Fruit fly (Drosophila melanogaster) whole organism, embryonic: Measurements from ENCODE around the gene CG45066.

Experiments used
- Adf1 ChIP-seq: fragments of 200-800 bp; sonication (Bioruptor generic); IDR thresholded peaks from 2 replicates; pipeline ENCODE4 v1.3.6; 2022; ENCODE audit warnings: missing biosample characterization, missing genetic modification characterization
- Aef1 ChIP-seq: fragments of 200-800 bp; sonication (Bioruptor generic); IDR thresholded peaks from 3 replicates; pipeline ENCODE4 v1.3.6; 2022; ENCODE audit warnings: missing biosample characterization, missing genetic modification characterization
- Atf3 ChIP-seq: fragments of 200-800 bp; sonication (Bioruptor generic); optimal IDR thresholded peaks from 3 replicates; lab custom pipeline; 2016; ENCODE audit warnings: missing biosample characterization, missing genetic modification characterization
- CG10147 ChIP-seq: fragments of 200-800 bp; sonication (Bioruptor generic); optimal IDR thresholded peaks from 2 replicates; lab custom pipeline; 2019; ENCODE audit warnings: missing biosample characterization, mild to moderate bottlenecking, missing genetic modification characterization, moderate library complexity
- CG10565 ChIP-seq: fragments of 200-800 bp; sonication (Bioruptor generic); optimal IDR thresholded peaks from 3 replicates; lab custom pipeline; 2016; ENCODE audit warnings: missing biosample characterization, mild to moderate bottlenecking, missing genetic modification characterization
- CG11723 ChIP-seq: fragments of 200-800 bp; sonication (Bioruptor generic); optimal IDR thresholded peaks from 2 replicates; lab custom pipeline; 2017; ENCODE audit warnings: missing biosample characterization, mild to moderate bottlenecking, missing genetic modification characterization
- CG14014 ChIP-seq: fragments of 200-800 bp; sonication (Bioruptor generic); IDR thresholded peaks from 2 replicates; pipeline ENCODE4 v1.3.6; 2022; ENCODE audit warnings: missing biosample characterization, missing genetic modification characterization
- CG1647 ChIP-seq: fragments of 200-800 bp; sonication (Bioruptor generic); optimal IDR thresholded peaks from 3 replicates; lab custom pipeline; 2016; ENCODE audit warnings: missing biosample characterization, missing genetic modification characterization
- CG1792 ChIP-seq: fragments of 200-800 bp; sonication (Bioruptor generic); optimal IDR thresholded peaks from 2 replicates; lab custom pipeline; 2016; ENCODE audit warnings: missing biosample characterization, missing genetic modification characterization
- CG18619 ChIP-seq: fragments of 200-800 bp; sonication (Bioruptor generic); optimal IDR thresholded peaks from 3 replicates; lab custom pipeline; 2017; ENCODE audit warnings: missing biosample characterization, mild to moderate bottlenecking, missing genetic modification characterization
- CG31365 ChIP-seq: fragments of 200-800 bp; sonication (Bioruptor generic); optimal IDR thresholded peaks from 2 replicates; lab custom pipeline; 2018; ENCODE audit warnings: missing biosample characterization, mild to moderate bottlenecking, missing genetic modification characterization
- CG31388 ChIP-seq: fragments of 200-800 bp; sonication (Bioruptor generic); optimal IDR thresholded peaks from 2 replicates; lab custom pipeline; 2016; ENCODE audit warnings: missing biosample characterization, missing genetic modification characterization
- CG32772 ChIP-seq: fragments of 200-800 bp; sonication (Bioruptor generic); IDR thresholded peaks from 2 replicates; pipeline ENCODE4 v1.3.6; 2022; ENCODE audit warnings: missing biosample characterization, missing genetic modification characterization
- CG3407 ChIP-seq: fragments of 200-800 bp; sonication (Bioruptor generic); optimal IDR thresholded peaks from 2 replicates; lab custom pipeline; 2018; ENCODE audit warnings: missing biosample characterization, mild to moderate bottlenecking, missing genetic modification characterization
- CG4360 ChIP-seq: fragments of 200-800 bp; sonication (Bioruptor generic); IDR thresholded peaks from 2 replicates; pipeline ENCODE4 v1.3.6; 2022; ENCODE audit warnings: missing biosample characterization, missing genetic modification characterization
- CG4617 ChIP-seq: fragments of 200-800 bp; sonication (Bioruptor generic); optimal IDR thresholded peaks from 3 replicates; lab custom pipeline; 2016; ENCODE audit warnings: missing biosample characterization, missing genetic modification characterization, borderline replicate concordance
- CG4854 ChIP-seq: fragments of 200-800 bp; sonication (Bioruptor generic); optimal IDR thresholded peaks from 2 replicates; lab custom pipeline; 2016; ENCODE audit warnings: missing biosample characterization, missing genetic modification characterization, inconsistent platforms
- CG5180 ChIP-seq: fragments of 200-800 bp; sonication (Bioruptor generic); optimal IDR thresholded peaks from 3 replicates; lab custom pipeline; 2017; ENCODE audit warnings: missing biosample characterization, missing genetic modification characterization, mild to moderate bottlenecking, moderate library complexity, missing genetic modification reagents
- CG6765 ChIP-seq: fragments of 200-800 bp; sonication (Bioruptor generic); optimal IDR thresholded peaks from 3 replicates; lab custom pipeline; 2017; ENCODE audit warnings: missing biosample characterization, mild to moderate bottlenecking, missing genetic modification characterization
- CG6813 ChIP-seq: fragments of 200-800 bp; sonication (Bioruptor generic); optimal IDR thresholded peaks from 2 replicates; lab custom pipeline; 2017; ENCODE audit warnings: missing biosample characterization, missing genetic modification characterization, mild to moderate bottlenecking, moderate library complexity, missing genetic modification reagents
- CG7372 ChIP-seq: fragments of 200-800 bp; sonication (Bioruptor generic); IDR thresholded peaks from 2 replicates; pipeline ENCODE4 v1.3.6; 2022; ENCODE audit warnings: missing biosample characterization, missing genetic modification characterization
- H2.0 ChIP-seq: fragments of 200-800 bp; sonication (Bioruptor generic); IDR thresholded peaks from 2 replicates; pipeline ENCODE4 v1.3.6; 2022; ENCODE audit warnings: missing biosample characterization, missing genetic modification characterization
- HLH54F ChIP-seq: fragments of 200-800 bp; sonication (Bioruptor generic); optimal IDR thresholded peaks from 3 replicates; lab custom pipeline; 2016; ENCODE audit warnings: missing biosample characterization, missing genetic modification characterization
- HmgZ ChIP-seq: fragments of 200-800 bp; sonication (Bioruptor generic); optimal IDR thresholded peaks from 2 replicates; lab custom pipeline; 2018; ENCODE audit warnings: missing biosample characterization, mild to moderate bottlenecking, missing genetic modification characterization
- Lpt ChIP-seq: fragments of >200 bp; optimal IDR thresholded peaks from 2 replicates; lab custom pipeline; 2018; ENCODE audit warnings: missing biosample characterization, missing genetic modification characterization
- MESR4 ChIP-seq: fragments of 200-800 bp; sonication (Bioruptor generic); optimal IDR thresholded peaks from 2 replicates; lab custom pipeline; 2018; ENCODE audit warnings: missing biosample characterization, mild to moderate bottlenecking, missing genetic modification characterization, moderate library complexity
- Mrtf ChIP-seq: fragments of 200-800 bp; sonication (Bioruptor generic); IDR thresholded peaks from 3 replicates; pipeline ENCODE4 v1.3.6; 2022; ENCODE audit warnings: missing biosample characterization, missing genetic modification characterization
- NfI ChIP-seq: fragments of 200-800 bp; sonication (Bioruptor generic); optimal IDR thresholded peaks from 3 replicates; lab custom pipeline; 2018; ENCODE audit warnings: missing biosample characterization, mild to moderate bottlenecking, missing genetic modification characterization, moderate library complexity
- ara ChIP-seq: fragments of 200-800 bp; sonication (Bioruptor generic); IDR thresholded peaks from 2 replicates; pipeline ENCODE4 v1.3.6; 2022; ENCODE audit warnings: missing biosample characterization, missing genetic modification characterization
- bigmax ChIP-seq: fragments of 200-800 bp; sonication (Bioruptor generic); optimal IDR thresholded peaks from 2 replicates; lab custom pipeline; 2018; ENCODE audit warnings: missing biosample characterization, mild to moderate bottlenecking, missing genetic modification characterization
- chif ChIP-seq, 2 experiments: fragments of 200-800 bp; sonication (Bioruptor generic); optimal IDR thresholded peaks; 3 replicates each; lab custom pipeline; 2016; ENCODE audit warnings: missing biosample characterization in 2 of 2, missing genetic modification characterization in 2 of 2
- chinmo ChIP-seq: fragments of 200-800 bp; sonication (Bioruptor generic); IDR thresholded peaks from 4 replicates; pipeline ENCODE4 v1.3.6; 2022; ENCODE audit warnings: missing biosample characterization, missing genetic modification characterization; ENCODE audit not compliant: partially characterized antibody
- corto ChIP-seq: fragments of 200-800 bp; sonication (Bioruptor generic); optimal IDR thresholded peaks from 2 replicates; lab custom pipeline; 2016; ENCODE audit warnings: missing biosample characterization, mild to moderate bottlenecking, missing genetic modification characterization, moderate library complexity
- dan ChIP-seq: fragments of 200-800 bp; sonication (Bioruptor generic); IDR thresholded peaks from 2 replicates; pipeline ENCODE4 v1.3.6; 2022; ENCODE audit warnings: missing biosample characterization, missing genetic modification characterization
- dati ChIP-seq: fragments of 200-800 bp; sonication (Bioruptor generic); IDR thresholded peaks from 2 replicates; pipeline ENCODE4 v1.3.6; 2022; ENCODE audit warnings: missing biosample characterization, missing genetic modification characterization
- disco-r ChIP-seq: fragments of 200-800 bp; sonication (Bioruptor generic); optimal IDR thresholded peaks from 2 replicates; lab custom pipeline; 2016; ENCODE audit warnings: missing biosample characterization, missing genetic modification characterization
- fru ChIP-seq: fragments of >200 bp; optimal IDR thresholded peaks from 2 replicates; lab custom pipeline; 2017
- ham ChIP-seq: fragments of 200-800 bp; sonication (Bioruptor generic); IDR thresholded peaks from 2 replicates; pipeline ENCODE4 v1.3.6; 2022; ENCODE audit warnings: missing biosample characterization, missing genetic modification characterization
- hbn ChIP-seq: fragments of 200-800 bp; sonication (Bioruptor generic); IDR thresholded peaks from 2 replicates; pipeline ENCODE4 v1.3.6; 2022; ENCODE audit warnings: missing biosample characterization, missing genetic modification characterization; ENCODE audit not compliant: partially characterized antibody
- lola ChIP-seq, 3 experiments: fragments of >200 bp in 2 of 3; fragments of 200-800 bp in 1 of 3; sonication (Bioruptor generic) in 1 of 3; optimal IDR thresholded peaks; 2 replicates each; lab custom pipeline; 2017 to 2019; ENCODE audit warnings: missing biosample characterization in 3 of 3, missing genetic modification characterization in 3 of 3, mild to moderate bottlenecking in 1 of 3, moderate library complexity in 1 of 3
- lov ChIP-seq, 2 experiments: fragments of 200-800 bp in 1 of 2; fragments of >200 bp in 1 of 2; sonication (Bioruptor generic) in 1 of 2; IDR thresholded peaks in 1 of 2; optimal IDR thresholded peaks in 1 of 2; 2 replicates in 1 of 2; 3 replicates in 1 of 2; pipeline versions ENCODE4 v1.3.6 to Lab custom; 2017 to 2022; ENCODE audit warnings: missing biosample characterization in 1 of 2, missing genetic modification characterization in 1 of 2
- oc ChIP-seq: fragments of 200-800 bp; sonication (Bioruptor generic); optimal IDR thresholded peaks from 2 replicates; lab custom pipeline; 2018; ENCODE audit warnings: missing biosample characterization, mild to moderate bottlenecking, missing genetic modification characterization, moderate library complexity
- rib ChIP-seq: fragments of 200-800 bp; sonication (Bioruptor generic); IDR thresholded peaks from 2 replicates; pipeline ENCODE4 v1.3.6; 2022; ENCODE audit warnings: missing biosample characterization, missing genetic modification characterization
- shn ChIP-seq: fragments of 200-800 bp; sonication (Bioruptor generic); optimal IDR thresholded peaks from 3 replicates; lab custom pipeline; 2016; ENCODE audit warnings: missing biosample characterization, missing genetic modification characterization
- sr ChIP-seq: fragments of 200-800 bp; sonication (Bioruptor generic); IDR thresholded peaks from 3 replicates; pipeline ENCODE4 v1.3.6; 2022; ENCODE audit warnings: missing biosample characterization, missing genetic modification characterization
- tin ChIP-seq: fragments of 200-800 bp; sonication (Bioruptor generic); optimal IDR thresholded peaks from 3 replicates; lab custom pipeline; 2016; ENCODE audit warnings: missing biosample characterization, missing genetic modification characterization
- tll ChIP-seq, 2 experiments: fragments of 200-800 bp in 1 of 2; fragments of >200 bp in 1 of 2; sonication (Bioruptor generic) in 1 of 2; optimal IDR thresholded peaks; 2 replicates each; lab custom pipeline; 2017 to 2019; ENCODE audit warnings: missing biosample characterization in 2 of 2, missing genetic modification characterization in 2 of 2, mild to moderate bottlenecking in 1 of 2, moderate library complexity in 1 of 2
- yki ChIP-seq: fragments of >200 bp; optimal IDR thresholded peaks from 3 replicates; lab custom pipeline; 2018
- zf30C ChIP-seq: fragments of 200-800 bp; sonication (Bioruptor generic); optimal IDR thresholded peaks from 3 replicates; lab custom pipeline; 2018; ENCODE audit warnings: missing biosample characterization, mild to moderate bottlenecking, missing genetic modification characterization

Gene CG45066

DNA sequence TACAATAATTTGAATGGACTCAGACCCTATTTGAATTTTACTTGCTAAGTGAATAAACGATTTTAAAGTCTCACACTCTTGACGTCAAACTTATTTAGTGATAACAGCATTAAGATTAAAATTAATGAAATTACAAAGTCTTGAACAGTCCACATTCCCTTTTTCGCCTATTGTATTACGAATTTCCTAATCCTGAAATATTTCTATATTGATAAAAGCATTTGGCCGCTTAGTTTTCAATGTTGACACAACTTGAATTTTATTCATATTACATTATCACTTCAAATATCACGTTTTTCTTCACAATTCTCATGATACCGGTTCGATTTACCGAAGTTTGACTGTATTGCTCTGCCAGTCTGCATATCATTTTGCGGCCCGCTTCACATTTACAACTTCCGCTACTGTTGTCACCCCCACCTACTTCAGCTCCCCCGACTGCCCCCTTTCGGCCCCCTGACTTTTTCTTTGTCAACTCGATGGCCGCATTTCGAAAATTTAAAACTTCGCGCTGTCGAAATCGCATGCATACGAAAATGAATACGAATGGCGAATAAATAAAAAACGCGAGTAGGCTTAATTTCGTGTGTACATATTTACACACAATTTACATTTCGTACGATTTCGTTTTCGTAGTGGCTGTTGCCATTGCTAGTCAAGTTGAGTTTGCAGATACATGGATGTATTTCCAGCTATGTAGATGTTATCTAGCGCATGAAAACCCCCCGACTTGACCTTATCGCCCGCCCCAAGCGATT is 32.5 kb downstream of the CG45066 start (continued):
- no peak for TF ChIP-seq CG10565 (GFP tag; lab: Kevin White, UChicago)
- TF ChIP-seq CG7372, result no peak
- peak in 1 of 2 experiments; percentile 5 for TF ChIP-seq chif (GFP tag; optimal IDR thresholded peaks at IDR 0.05; lab: Kevin White, UChicago)
- no peak for TF ChIP-seq disco-r (GFP tag; lab: Kevin White, UChicago)
- TF ChIP-seq sr (GFP tag; lab: Robert Waterston, UW), result 0 out of 3 replicates have a peak, but pooled peaks have one; percentile 42
- no peak for TF ChIP-seq CG5180 (GFP tag; lab: Kevin White, UChicago)
- TF ChIP-seq MESR4 (GFP tag; lab: Kevin White, UChicago), result no peak
- peak; percentile 33 for TF ChIP-seq CG3407 (GFP tag; lab: Kevin White, UChicago)
- peak; percentile 0 for TF ChIP-seq NfI (GFP tag; lab: Kevin White, UChicago)
- no peak for TF ChIP-seq rib (GFP tag; lab: Robert Waterston, UW)
- TF ChIP-seq CG4854 (GFP tag; lab: Kevin White, UChicago), result no peak
- no peak for TF ChIP-seq Lpt
- TF ChIP-seq fru, result no peak
- TF ChIP-seq lola (GFP tag; optimal IDR thresholded peaks at IDR 0.05; lab: Kevin White, UChicago), result peak in 1 of 3 experiments; percentile 0
- peak; percentile 90 for TF ChIP-seq chinmo
- TF ChIP-seq Adf1 (GFP tag; lab: Robert Waterston, UW), result no peak
- TF ChIP-seq CG32772 (GFP tag; lab: Robert Waterston, UW), result 0 out of 2 replicates have a peak, but pooled peaks have one; percentile 23
- no peak for TF ChIP-seq dan (GFP tag; lab: Robert Waterston, UW)
- no peak for TF ChIP-seq CG31388 (GFP tag; lab: Kevin White, UChicago)
- TF ChIP-seq CG1647, result no peak
- TF ChIP-seq bigmax (GFP tag; lab: Kevin White, UChicago), result no peak
- TF ChIP-seq CG11723 (GFP tag; lab: Kevin White, UChicago), result peak; percentile 31
- TF ChIP-seq CG4617 (GFP tag; lab: Kevin White, UChicago), result no peak
- TF ChIP-seq CG14014 (GFP tag; lab: Robert Waterston, UW), result peak; percentile 61; the same call in 1 of the 2 replicates
- no peak for TF ChIP-seq CG1792 (GFP tag; lab: Kevin White, UChicago)
- no peak for TF ChIP-seq CG4360 (GFP tag; lab: Robert Waterston, UW)
- TF ChIP-seq Aef1 (GFP tag; lab: Robert Waterston, UW), result no peak; the same call in 2 of the 3 replicates
- peak; percentile 8 for TF ChIP-seq HLH54F
- TF ChIP-seq Atf3 (GFP tag; lab: Kevin White, UChicago), result no peak
- peak; percentile 27 for TF ChIP-seq CG31365 (tag; lab: Kevin White, UChicago)
- TF ChIP-seq ara, result no peak
- peak; percentile 32 for TF ChIP-seq CG6813
- TF ChIP-seq dati (GFP tag; lab: Robert Waterston, UW), result no peak
- TF ChIP-seq Mrtf (GFP tag; lab: Robert Waterston, UW), result no peak
- no peak for TF ChIP-seq hbn (GFP tag; lab: Robert Waterston, UW)
- no peak for TF ChIP-seq corto
- TF ChIP-seq ham (GFP tag; lab: Robert Waterston, UW), result no peak
- TF ChIP-seq lov (optimal IDR thresholded peaks at IDR 0.05; lab: Kevin White, UChicago), result no peak
- TF ChIP-seq lov (GFP tag; IDR thresholded peaks at IDR 0.05; lab: Robert Waterston, UW), result no peak
- TF ChIP-seq HmgZ (tag; lab: Kevin White, UChicago), result peak; percentile 16
- TF ChIP-seq CG18619 (GFP tag; lab: Kevin White, UChicago), result no peak
- peak; percentile 68 for TF ChIP-seq CG6765
- no peak for TF ChIP-seq H2.0 (GFP tag; lab: Robert Waterston, UW)
- TF ChIP-seq shn, result no peak
- TF ChIP-seq tll (GFP tag; optimal IDR thresholded peaks at IDR 0.05; lab: Kevin White, UChicago), result no peak
- TF ChIP-seq oc (tag; lab: Kevin White, UChicago), result no peak
- peak; percentile 47 for TF ChIP-seq tin (GFP tag; lab: Kevin White, UChicago)
- TF ChIP-seq yki (lab: Kevin White, UChicago), result no peak
- no peak for TF ChIP-seq zf30C (GFP tag; lab: Kevin White, UChicago)
- TF ChIP-seq CG10147 (GFP tag; lab: Kevin White, UChicago), result peak; percentile 21
